Worm (Caenorhabditis elegans): ENCODE results near the gene pin-2.

ce11 chrIV:12811554-12811953, 17.9 kb downstream of the pin-2 start:
- TF ChIP-seq ama-1 (optimal IDR thresholded peaks at IDR 0.05) (no peak), aly-2 (tag; optimal IDR thresholded peaks at IDR 0.05) (no peak), ceh-16 (tag; optimal IDR thresholded peaks at IDR 0.05) (no peak), mbf-1 (tag; optimal IDR thresholded peaks at IDR 0.05) (no peak), nhr-11 (tag; optimal IDR thresholded peaks at IDR 0.05) (no peak), nhr-237 (tag; optimal IDR thresholded peaks at IDR 0.05) (no peak), mab-5 (tag; optimal IDR thresholded peaks at IDR 0.05) (no peak), R02D3.7 (tag; optimal IDR thresholded peaks at IDR 0.05) (no peak), ztf-1 (GFP tag; conservative IDR thresholded peaks at IDR 0.05) (no peak)
